Comparison of ENCODE assay signal across 1 fruit fly cellular context in genomic region chrX:16403811-16404420, dm6.
A peak's percentile ranks its signal among the peaks of the same experiment; 100 is the strongest.
TF ChIP-seq lines count a peak whose summit lies in the region.

No protein-coding gene starts in this region.

TF ChIP-seq in whole organism, embryonic, 481 proteins besides CTCF, POLR2A, EP300 and RAD21 (continued from another document):
- TF ChIP-seq CG43689 (GFP tag; IDR thresholded peaks at IDR 0.05; lab: Robert Waterston, UW): peak; percentile 65
- TF ChIP-seq p53 (GFP tag; optimal IDR thresholded peaks at IDR 0.05; lab: Kevin White, UChicago): no peak
- peak; percentile 78 for TF ChIP-seq Asciz (GFP tag; optimal IDR thresholded peaks at IDR 0.05; lab: Kevin White, UChicago)
- TF ChIP-seq dan (GFP tag; IDR thresholded peaks at IDR 0.05; lab: Robert Waterston, UW): no peak
- peak; percentile 20 for TF ChIP-seq Ets97D (GFP tag; optimal IDR thresholded peaks at IDR 0.05; lab: Kevin White, UChicago)
- TF ChIP-seq CG15479 (GFP tag; optimal IDR thresholded peaks at IDR 0.05; lab: Kevin White, UChicago): no peak
- peak; percentile 78 for TF ChIP-seq CG6689 (GFP tag; IDR thresholded peaks at IDR 0.05; lab: Robert Waterston, UW)
- no peak for TF ChIP-seq CG14965 (GFP tag; optimal IDR thresholded peaks at IDR 0.05; lab: Kevin White, UChicago; ENCODE audit: borderline replicate concordance)
- TF ChIP-seq Antp (GFP tag; optimal IDR thresholded peaks at IDR 0.05; lab: Kevin White, UChicago): peak; percentile 17
- peak; percentile 80 for TF ChIP-seq CG16779 (GFP tag; IDR thresholded peaks at IDR 0.05; lab: Robert Waterston, UW)
- no peak for TF ChIP-seq dmrt11E (tag; optimal IDR thresholded peaks at IDR 0.05; lab: Kevin White, UChicago)
- TF ChIP-seq yki (optimal IDR thresholded peaks at IDR 0.05; lab: Kevin White, UChicago): no peak
- TF ChIP-seq klu (GFP tag; IDR thresholded peaks at IDR 0.05; lab: Robert Waterston, UW): peak; percentile 29; the same call in 1 of the 2 replicates
- TF ChIP-seq Oaz (GFP tag; IDR thresholded peaks at IDR 0.05; lab: Robert Waterston, UW): peak; percentile 52
- TF ChIP-seq CG17361 (GFP tag; IDR thresholded peaks at IDR 0.05; lab: Robert Waterston, UW): no peak; the same call in 2 of the 3 replicates
- TF ChIP-seq stc (GFP tag; IDR thresholded peaks at IDR 0.05; lab: Robert Waterston, UW): peak; percentile 79
- TF ChIP-seq Taf1 (GFP tag; IDR thresholded peaks at IDR 0.05; lab: Robert Waterston, UW): peak; percentile 55
- peak; percentile 56 for TF ChIP-seq ewg (GFP tag; optimal IDR thresholded peaks at IDR 0.05; lab: Kevin White, UChicago)
- TF ChIP-seq chinmo (GFP tag; IDR thresholded peaks at IDR 0.05; lab: Robert Waterston, UW; ENCODE audit: partially characterized antibody): no peak
- TF ChIP-seq CG34422 (GFP tag; IDR thresholded peaks at IDR 0.05; lab: Robert Waterston, UW): peak; percentile 74; the same call in 2 of the 3 replicates
- peak; percentile 12 for TF ChIP-seq CG17802 (tag; optimal IDR thresholded peaks at IDR 0.05; lab: Kevin White, UChicago)
- peak; percentile 65 for TF ChIP-seq H15 (GFP tag; IDR thresholded peaks at IDR 0.05; lab: Robert Waterston, UW)
- TF ChIP-seq CG15269 (tag; optimal IDR thresholded peaks at IDR 0.05; lab: Kevin White, UChicago): peak; percentile 89
- peak; percentile 65 for TF ChIP-seq Hand (GFP tag; optimal IDR thresholded peaks at IDR 0.05; lab: Kevin White, UChicago)
- TF ChIP-seq dysf (GFP tag; IDR thresholded peaks at IDR 0.05; lab: Robert Waterston, UW): peak; percentile 88
- peak; percentile 6 for TF ChIP-seq CG2875 (GFP tag; optimal IDR thresholded peaks at IDR 0.05; lab: Kevin White, UChicago)
- TF ChIP-seq dati (GFP tag; IDR thresholded peaks at IDR 0.05; lab: Robert Waterston, UW): no peak
- TF ChIP-seq croc (GFP tag; conservative IDR thresholded peaks at IDR 0.05; lab: Robert Waterston, UW): no peak
- TF ChIP-seq Myb (GFP tag; optimal IDR thresholded peaks at IDR 0.05; lab: Kevin White, UChicago): peak; percentile 24
- TF ChIP-seq Rx (GFP tag; IDR thresholded peaks at IDR 0.05; lab: Robert Waterston, UW): peak; percentile 63
- peak; percentile 83 for TF ChIP-seq CG8924 (tag; optimal IDR thresholded peaks at IDR 0.05; lab: Kevin White, UChicago)
- TF ChIP-seq Usf (GFP tag; optimal IDR thresholded peaks at IDR 0.05; lab: Kevin White, UChicago): peak; percentile 23
